Fruit fly (Drosophila melanogaster): ENCODE measurements around the gene E23.
A peak's percentile ranks its signal among the peaks of the same experiment; 100 is the strongest.

The E23 gene

DNA sequence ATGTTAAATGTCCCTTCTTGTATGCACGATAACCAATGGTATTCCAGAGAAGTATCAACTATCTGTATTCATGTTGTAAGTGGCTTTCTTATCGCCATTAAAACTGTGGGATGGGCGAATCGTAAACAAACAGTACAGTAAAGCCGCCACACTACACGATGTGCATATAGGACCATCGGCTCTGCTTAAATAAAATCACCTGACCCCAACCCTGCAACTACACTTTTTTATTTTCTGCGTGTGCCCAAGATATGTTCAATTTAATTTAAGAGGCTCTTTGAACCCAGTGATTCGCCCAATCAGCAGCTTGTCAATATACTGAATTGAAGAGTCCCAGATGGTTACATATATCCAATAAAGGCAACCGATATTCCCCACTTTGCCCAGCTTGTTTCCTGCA lies 54.8 kb downstream of the E23 start:
- TF ChIP-seq Dif (GFP tag; optimal IDR thresholded peaks at IDR 0.05; ENCODE audit: partially characterized antibody) (no peak), sage (GFP tag; optimal IDR thresholded peaks at IDR 0.05) (no peak), Myc (optimal IDR thresholded peaks at IDR 0.05) (no peak), usp (GFP tag; optimal IDR thresholded peaks at IDR 0.05) (no peak), Dfd (GFP tag; optimal IDR thresholded peaks at IDR 0.05) (no peak), woc (GFP tag; optimal IDR thresholded peaks at IDR 0.05) (no peak), CG9705 (GFP tag; optimal IDR thresholded peaks at IDR 0.05) (no peak), fru (GFP tag; optimal IDR thresholded peaks at IDR 0.05) (no peak), Sp1 (GFP tag; optimal IDR thresholded peaks at IDR 0.05) (no peak), foxo (GFP tag; optimal IDR thresholded peaks at IDR 0.05) (no peak), Jra (GFP tag; optimal IDR thresholded peaks at IDR 0.05) (no peak), GATAd (GFP tag; optimal IDR thresholded peaks at IDR 0.05) (no peak), HLH106 (tag; optimal IDR thresholded peaks at IDR 0.05) (no peak), dsf (GFP tag; optimal IDR thresholded peaks at IDR 0.05; ENCODE audit: borderline replicate concordance) (no peak), CG32264 (GFP tag; optimal IDR thresholded peaks at IDR 0.05) (no peak), rgr (GFP tag; optimal IDR thresholded peaks at IDR 0.05) (no peak), Hr78 (GFP tag; optimal IDR thresholded peaks at IDR 0.05) (no peak)

DNA sequence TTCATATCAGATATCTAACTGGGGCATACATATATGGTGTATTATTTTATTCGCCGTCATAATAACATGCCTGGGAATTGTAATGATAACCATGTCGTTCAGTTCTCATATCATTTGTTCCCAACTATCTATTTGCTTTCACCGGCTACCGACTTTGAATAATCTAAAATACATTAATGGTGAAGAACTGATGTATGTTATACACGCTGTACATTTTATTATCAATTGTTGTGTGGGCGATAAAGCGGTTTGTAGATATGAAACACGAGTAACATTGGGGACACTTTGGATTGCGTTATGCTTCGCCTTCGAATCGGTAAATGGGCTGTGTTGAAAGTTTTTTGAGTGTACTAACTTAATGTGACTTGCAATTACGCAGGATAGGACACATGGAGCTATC lies 55.5 kb downstream of the E23 start:
- TF ChIP-seq rgr (GFP tag; optimal IDR thresholded peaks at IDR 0.05) (no peak), brk (GFP tag; optimal IDR thresholded peaks at IDR 0.05) (no peak), dl (GFP tag; optimal IDR thresholded peaks at IDR 0.05; ENCODE audit: insufficient read depth in 1 of 2, partially characterized antibody in 2 of 2) (no peak)

DNA sequence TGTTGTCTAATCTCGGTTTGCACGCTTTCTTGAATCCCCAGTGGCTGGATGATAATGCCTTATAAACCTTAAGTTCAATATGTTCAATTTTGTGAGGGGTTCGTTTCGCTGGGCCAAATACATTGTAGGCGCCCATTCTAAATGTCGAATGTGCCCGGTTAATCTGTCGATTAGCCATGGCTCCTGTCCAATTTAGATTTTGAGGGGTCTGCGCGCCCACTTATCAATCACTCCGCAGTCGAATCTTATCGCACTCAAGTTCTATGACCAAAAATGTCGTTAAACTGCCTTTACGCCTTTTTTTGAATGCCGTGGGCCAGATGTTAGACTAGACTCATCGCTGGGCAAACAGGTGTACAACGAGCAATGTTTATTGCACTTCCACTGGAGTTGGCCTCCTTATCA lies 56.6 kb downstream of the E23 start:
- TF ChIP-seq Sp1 (GFP tag; optimal IDR thresholded peaks at IDR 0.05) (no peak), foxo (GFP tag; optimal IDR thresholded peaks at IDR 0.05) (no peak), usp (GFP tag; optimal IDR thresholded peaks at IDR 0.05) (no peak), Rel (GFP tag; optimal IDR thresholded peaks at IDR 0.05) (no peak), Rel (tag; optimal IDR thresholded peaks at IDR 0.05) (peak; percentile 1), h (GFP tag; optimal IDR thresholded peaks at IDR 0.05) (peak; percentile 54), dmrt93B (GFP tag; optimal IDR thresholded peaks at IDR 0.05) (no peak), lola (GFP tag; optimal IDR thresholded peaks at IDR 0.05) (no peak), HLH106 (tag; optimal IDR thresholded peaks at IDR 0.05) (no peak), CrebA (GFP tag; optimal IDR thresholded peaks at IDR 0.05; ENCODE audit: borderline replicate concordance) (peak; percentile 39), Mio (GFP tag; optimal IDR thresholded peaks at IDR 0.05) (no peak), sage (GFP tag; optimal IDR thresholded peaks at IDR 0.05) (no peak), psq (GFP tag; optimal IDR thresholded peaks at IDR 0.05) (no peak)

DNA sequence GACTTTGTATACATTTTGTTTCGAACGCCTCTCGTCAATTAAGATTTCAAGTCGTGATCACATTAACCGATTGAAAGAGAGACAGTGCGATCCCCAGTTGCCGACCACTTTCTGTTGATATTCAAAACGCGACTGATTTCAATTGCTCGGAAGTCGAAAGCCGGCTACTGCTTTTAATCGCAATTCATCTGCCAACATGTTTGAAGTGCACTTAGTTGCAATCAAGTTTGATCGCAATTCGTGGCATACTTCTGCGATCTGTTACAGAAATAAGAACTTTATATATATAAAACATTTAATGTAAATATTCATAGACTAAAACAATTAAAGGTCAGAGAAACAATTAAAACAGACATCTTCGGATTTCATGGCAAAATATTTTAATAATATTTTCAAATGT lies 60.1 kb downstream of the E23 start, which contains the start of gene CG9664:
CG9664 (minus strand) TSS at position 135 of the 400 bp plus-strand sequence.
- peak; percentile 3 for TF ChIP-seq sage (GFP tag; optimal IDR thresholded peaks at IDR 0.05)
- no peak for TF ChIP-seq Hnf4 (GFP tag; optimal IDR thresholded peaks at IDR 0.05)
- no peak for TF ChIP-seq CG32264 (GFP tag; optimal IDR thresholded peaks at IDR 0.05)
- no peak for TF ChIP-seq OdsH (GFP tag; optimal IDR thresholded peaks at IDR 0.05)

DNA sequence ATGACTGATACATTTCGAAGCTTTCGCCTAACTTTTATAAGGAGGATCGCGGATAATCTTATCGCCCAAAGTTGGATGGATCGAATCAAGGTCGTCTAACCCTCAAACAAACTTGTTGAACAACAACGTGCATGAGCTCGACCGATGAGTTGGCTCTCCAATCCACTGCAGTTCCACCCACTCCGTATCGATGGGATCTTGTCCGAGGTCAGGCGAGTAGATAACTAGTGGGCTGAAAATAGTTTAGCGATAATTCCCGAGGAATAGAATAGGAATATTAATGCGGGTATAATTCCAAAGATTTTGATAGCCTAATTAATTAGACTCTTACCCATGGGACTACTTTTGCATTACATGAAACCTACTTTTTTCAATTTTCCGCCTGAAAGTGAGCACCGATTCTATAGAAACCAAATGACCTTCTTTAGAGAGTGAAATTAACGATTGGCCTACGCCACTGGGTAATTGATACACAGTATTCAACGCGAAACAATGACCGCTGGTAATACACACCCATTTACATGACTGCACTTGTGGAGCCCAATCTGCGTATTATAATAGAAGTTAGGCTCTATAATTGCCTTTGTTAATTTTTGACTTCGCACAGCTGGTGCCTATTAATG lies 60.8 kb downstream of the E23 start:
- TF ChIP-seq fru (GFP tag; optimal IDR thresholded peaks at IDR 0.05) (no peak), CrebA (GFP tag; optimal IDR thresholded peaks at IDR 0.05; ENCODE audit: borderline replicate concordance) (peak; percentile 6)
